Worm (Caenorhabditis elegans): Measurements from ENCODE around the gene C06E1.1.

C06E1.1 gene

DNA sequence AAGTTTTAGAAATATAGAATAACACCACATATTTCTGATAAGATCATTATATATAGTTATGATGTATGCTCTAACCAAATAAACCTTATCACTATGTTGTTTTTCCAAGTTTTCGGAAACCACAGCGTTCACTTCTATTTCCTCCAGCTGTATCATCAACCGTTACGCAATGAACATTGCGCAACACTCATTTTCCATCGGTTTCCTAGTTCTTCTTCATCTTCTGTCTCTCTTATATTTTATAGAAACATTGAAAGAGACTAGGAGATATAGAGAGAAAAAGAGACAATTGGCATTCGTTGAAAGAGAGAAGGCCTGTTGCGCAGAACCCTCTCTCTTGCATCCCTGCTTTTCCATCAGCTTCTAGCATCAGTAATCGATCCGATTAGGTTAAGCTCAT, 31.3 kb upstream of the C06E1.1 start:
- TF ChIP-seq ztf-25 (GFP tag; IDR thresholded peaks at IDR 0.05) = no peak
- TF ChIP-seq ZK185.1 (tag; optimal IDR thresholded peaks at IDR 0.05; ENCODE audit: poor library complexity, severe bottlenecking) = no peak
- TF ChIP-seq ceh-27 (GFP tag; optimal IDR thresholded peaks at IDR 0.05) = no peak

DNA sequence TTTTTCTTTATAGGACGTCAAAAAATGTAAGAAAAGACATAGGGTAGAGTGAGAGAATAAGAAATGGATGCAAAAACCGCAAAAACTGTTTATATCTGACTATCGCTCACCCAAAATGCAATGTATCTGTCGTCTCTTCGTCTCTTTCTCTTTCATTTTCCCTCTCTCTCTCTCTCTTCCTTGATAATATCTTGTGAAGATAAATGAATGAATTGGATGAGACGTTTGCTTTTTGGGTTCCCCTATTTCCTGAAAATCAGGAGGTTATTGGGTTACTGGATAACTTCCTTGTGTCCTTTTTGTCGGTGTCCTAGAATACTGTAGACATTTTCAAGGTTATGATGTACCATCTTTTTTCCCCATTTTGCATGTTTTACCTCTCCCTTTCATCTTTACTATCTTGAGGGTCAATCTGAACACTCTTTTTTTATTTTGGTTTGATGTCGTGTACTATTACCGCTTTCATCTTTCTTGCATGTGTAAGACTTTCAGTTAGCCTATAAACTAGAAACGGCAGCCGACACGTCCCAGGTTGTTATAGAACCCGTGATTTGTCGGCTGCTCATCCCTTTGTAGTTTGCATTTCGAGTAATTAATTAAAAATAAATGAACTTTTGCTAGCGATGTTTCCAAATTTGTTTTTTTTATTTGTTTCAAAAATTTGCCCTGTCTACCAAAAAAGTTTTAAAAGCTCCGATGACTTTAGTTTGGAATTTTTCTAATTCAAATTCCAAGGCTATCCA, 30.1 kb upstream of the C06E1.1 start:
- TF ChIP-seq tlf-1 (GFP tag; optimal IDR thresholded peaks at IDR 0.05) (no peak), snpc-4 (GFP tag; optimal IDR thresholded peaks at IDR 0.05) (no peak), snpc-4 (tag; optimal IDR thresholded peaks at IDR 0.05) (peak in 2 of 4 experiments; percentile 61 to 62)

DNA sequence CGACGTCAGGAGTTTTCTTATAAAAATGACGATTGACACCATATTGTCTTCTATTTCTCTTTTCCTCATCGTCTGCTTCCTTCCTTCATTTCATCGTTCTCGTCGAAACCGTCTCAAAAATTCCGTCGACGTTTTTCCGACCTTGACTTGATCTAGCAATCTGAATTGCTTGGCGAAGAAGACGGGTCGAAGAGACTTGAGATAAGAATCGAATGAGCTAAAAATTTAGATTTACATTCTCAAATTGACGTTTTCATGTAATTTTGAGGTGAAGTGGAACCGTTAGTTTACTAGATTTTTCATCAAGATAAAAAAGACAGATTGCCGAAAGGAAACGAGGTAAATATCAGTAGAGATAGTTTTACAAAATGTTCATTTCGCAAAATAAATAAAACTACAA, 28.1 kb upstream of the C06E1.1 start:
- TF ChIP-seq F33H1.4 (GFP tag; IDR thresholded peaks at IDR 0.05) = no peak
- TF ChIP-seq ceh-79 (tag; optimal IDR thresholded peaks at IDR 0.05) = no peak
- no peak for TF ChIP-seq dpl-1 (GFP tag; optimal IDR thresholded peaks at IDR 0.05)
- TF ChIP-seq somi-1 (GFP tag; optimal IDR thresholded peaks at IDR 0.05) = no peak
- TF ChIP-seq hlh-26 (GFP tag; conservative IDR thresholded peaks at IDR 0.05) = no peak
- no peak for TF ChIP-seq madf-3 (GFP tag; IDR thresholded peaks at IDR 0.05)
- TF ChIP-seq hmg-20 (GFP tag; IDR thresholded peaks at IDR 0.05) = no peak
- TF ChIP-seq sdz-38 (tag; optimal IDR thresholded peaks at IDR 0.05) = no peak
- TF ChIP-seq aptf-3 (GFP tag; IDR thresholded peaks at IDR 0.05) = no peak
- no peak for TF ChIP-seq ztf-6 (GFP tag; IDR thresholded peaks at IDR 0.05)
- no peak for TF ChIP-seq F39B2.1 (GFP tag; IDR thresholded peaks at IDR 0.05)
- no peak for TF ChIP-seq nhr-120 (GFP tag; IDR thresholded peaks at IDR 0.05)
- TF ChIP-seq unc-62 (GFP tag; optimal IDR thresholded peaks at IDR 0.05) = no peak
- no peak for TF ChIP-seq ama-1 (optimal IDR thresholded peaks at IDR 0.05)
- TF ChIP-seq ama-1 (GFP tag; optimal IDR thresholded peaks at IDR 0.05) = no peak
- TF ChIP-seq mxl-1 (tag; optimal IDR thresholded peaks at IDR 0.05) = no peak
- no peak for TF ChIP-seq Y67H2A.10 (GFP tag; conservative IDR thresholded peaks at IDR 0.05)
- TF ChIP-seq hlh-12 (tag; optimal IDR thresholded peaks at IDR 0.05) = no peak
- TF ChIP-seq B0336.3 (GFP tag; IDR thresholded peaks at IDR 0.05) = no peak

DNA sequence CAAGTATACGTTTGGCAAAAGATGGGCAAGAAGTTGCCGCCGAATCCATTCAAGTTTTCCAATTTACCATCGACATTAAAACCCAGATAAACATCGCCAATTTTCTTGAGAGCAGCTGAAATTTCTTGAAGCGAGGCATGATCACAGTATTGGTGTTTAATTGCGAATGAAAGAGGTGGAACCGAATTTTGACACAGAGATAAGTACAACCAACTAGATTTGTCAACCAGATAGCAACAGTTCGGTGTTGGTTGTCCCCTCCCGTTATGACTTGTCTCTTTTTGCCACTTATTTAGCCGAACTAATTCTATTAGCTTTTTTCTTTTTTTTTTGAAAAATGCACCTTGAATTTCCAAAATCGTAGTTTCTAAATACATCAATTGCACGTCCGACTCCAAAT, 27.3 kb upstream of the C06E1.1 start:
- no peak for TF ChIP-seq nhr-179 (tag; optimal IDR thresholded peaks at IDR 0.05)

DNA sequence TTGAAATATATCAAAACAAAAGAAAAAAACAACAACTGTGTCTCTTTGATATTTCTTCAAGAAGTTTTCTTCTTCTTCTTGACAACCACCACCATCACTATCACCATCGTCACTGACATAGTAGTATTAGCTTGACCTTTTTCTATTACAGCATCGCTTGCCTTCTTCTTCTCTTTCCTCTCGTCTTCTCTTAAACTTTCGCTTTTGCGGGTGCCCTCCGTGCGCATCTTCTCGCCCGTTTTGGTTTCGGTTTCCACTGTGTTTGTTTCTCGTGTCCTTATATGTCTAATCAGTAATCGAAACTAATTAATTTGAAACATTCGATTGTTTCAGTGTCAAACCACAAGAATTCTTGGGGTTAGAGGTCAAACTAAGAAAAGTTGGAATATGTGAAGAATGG, 26.3 kb upstream of the C06E1.1 start:
- TF ChIP-seq lin-54 (GFP tag; optimal IDR thresholded peaks at IDR 0.05) (no peak), attf-3 (GFP tag; conservative IDR thresholded peaks at IDR 0.05) (no peak), snpc-1.1 (tag; optimal IDR thresholded peaks at IDR 0.05; ENCODE audit: insufficient read depth) (no peak), repo-1 (tag; optimal IDR thresholded peaks at IDR 0.05) (no peak), nhr-80 (tag; optimal IDR thresholded peaks at IDR 0.05) (no peak)

DNA sequence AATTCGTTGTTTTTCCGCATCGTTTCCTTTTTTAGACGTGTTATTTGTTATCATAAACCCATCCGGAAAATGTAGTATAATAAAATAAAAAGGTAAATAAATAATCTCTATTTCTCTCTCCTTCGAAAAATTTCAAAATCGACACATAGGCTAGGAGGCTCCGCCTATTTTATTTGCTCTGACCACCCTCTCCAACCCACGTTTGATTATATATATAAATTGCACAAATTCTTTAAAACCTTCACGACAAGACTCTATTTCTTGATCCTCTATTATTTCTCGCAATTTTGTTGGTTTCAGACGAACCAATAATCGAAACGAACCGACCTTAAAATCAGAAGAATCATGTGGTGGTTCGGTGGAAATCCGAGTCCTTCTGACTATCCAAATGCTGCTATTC, 24.8 kb upstream of the C06E1.1 start, which contains the start of gene doxa-1:
TSS of gene doxa-1 (plus strand) at position 301 of the 400 bp plus-strand sequence.
- TF ChIP-seq lsy-27 (tag; optimal IDR thresholded peaks at IDR 0.05; ENCODE audit: borderline replicate concordance, insufficient read depth) (no peak), snpc-1.1 (tag; optimal IDR thresholded peaks at IDR 0.05; ENCODE audit: insufficient read depth) (no peak)
